Fruit fly (Drosophila melanogaster) whole organism, wandering third instar larva: Measurements from ENCODE around the gene Ref1.

Experiments
- Abd-B ChIP-seq: fragments of >200 bp; optimal IDR thresholded peaks from 2 replicates; lab custom pipeline; 2017; ENCODE audit warnings: missing biosample characterization, missing genetic modification characterization
- CG32264 ChIP-seq: fragments of 200-800 bp; sonication (Bioruptor generic); optimal IDR thresholded peaks from 2 replicates; lab custom pipeline; 2016; ENCODE audit warnings: missing biosample characterization, missing genetic modification characterization
- CG9705 ChIP-seq: fragments of 200-800 bp; sonication (Bioruptor generic); optimal IDR thresholded peaks from 2 replicates; lab custom pipeline; 2018; ENCODE audit warnings: missing biosample characterization, mild to moderate bottlenecking, missing genetic modification characterization
- CrebA ChIP-seq: fragments of 200-800 bp; sonication (Bioruptor generic); optimal IDR thresholded peaks from 2 replicates; lab custom pipeline; 2016; ENCODE audit warnings: missing biosample characterization, mild to moderate bottlenecking, missing genetic modification characterization, borderline replicate concordance
- Dfd ChIP-seq: fragments of >200 bp; optimal IDR thresholded peaks from 2 replicates; lab custom pipeline; 2017; ENCODE audit warnings: missing biosample characterization, missing genetic modification characterization
- Dif ChIP-seq: fragments of 200-275, 200-300 bp; sonication (Bioruptor generic); optimal IDR thresholded peaks from 2 replicates; lab custom pipeline; 2018; ENCODE audit warnings: missing biosample characterization, missing genetic modification characterization; ENCODE audit not compliant: partially characterized antibody
- GATAd ChIP-seq: sonication (Bioruptor generic); optimal IDR thresholded peaks from 2 replicates; lab custom pipeline; 2016; ENCODE audit warnings: missing biosample characterization, missing genetic modification characterization
- HLH106 ChIP-seq: fragments of 200-800 bp; optimal IDR thresholded peaks from 3 replicates; lab custom pipeline; 2019; ENCODE audit warnings: missing biosample characterization, mild to moderate bottlenecking, missing genetic modification characterization, moderate library complexity
- Hnf4 ChIP-seq: fragments of 200-800 bp; sonication (Bioruptor generic); optimal IDR thresholded peaks from 2 replicates; lab custom pipeline; 2016; ENCODE audit warnings: missing biosample characterization, mild to moderate bottlenecking, missing genetic modification characterization
- Hr78 ChIP-seq: fragments of >200 bp; optimal IDR thresholded peaks from 2 replicates; lab custom pipeline; 2017; ENCODE audit warnings: missing biosample characterization, missing genetic modification characterization
- Hr83 ChIP-seq: fragments of 200-300 bp; sonication (Bioruptor generic); optimal IDR thresholded peaks from 2 replicates; lab custom pipeline; 2016; ENCODE audit warnings: missing biosample characterization, mild to moderate bottlenecking, missing genetic modification characterization, moderate library complexity; ENCODE audit not compliant: poor library complexity, severe bottlenecking
- Jra ChIP-seq: sonication (Bioruptor generic); optimal IDR thresholded peaks from 2 replicates; lab custom pipeline; 2016; ENCODE audit warnings: missing biosample characterization, missing genetic modification characterization
- Mio ChIP-seq: sonication (Bioruptor generic); optimal IDR thresholded peaks from 2 replicates; lab custom pipeline; 2016; ENCODE audit warnings: missing biosample characterization, missing genetic modification characterization
- Myc ChIP-seq: fragments of >200 bp; optimal IDR thresholded peaks from 2 replicates; lab custom pipeline; 2017
- N ChIP-seq: fragments of >200 bp; optimal IDR thresholded peaks from 2 replicates; lab custom pipeline; 2018; ENCODE audit warnings: missing biosample characterization, missing external identifiers, missing genetic modification characterization
- OdsH ChIP-seq: fragments of 200-800 bp; sonication (Bioruptor generic); optimal IDR thresholded peaks from 2 replicates; lab custom pipeline; 2016; ENCODE audit warnings: missing biosample characterization, mild to moderate bottlenecking, missing genetic modification characterization
- Rel ChIP-seq, 2 experiments: fragments of 200-800 bp; sonication (Bioruptor generic) in 1 of 2; optimal IDR thresholded peaks; 2 replicates in 1 of 2; 3 replicates in 1 of 2; lab custom pipeline; 2016 to 2019; ENCODE audit warnings: mild to moderate bottlenecking in 2 of 2, missing biosample characterization in 2 of 2, missing genetic modification characterization in 2 of 2, moderate library complexity in 1 of 2
- Sp1 ChIP-seq: fragments of 200-800 bp; sonication (Bioruptor generic); optimal IDR thresholded peaks from 3 replicates; lab custom pipeline; 2019; ENCODE audit warnings: missing biosample characterization, mild to moderate bottlenecking, missing genetic modification characterization, moderate library complexity
- Vsx2 ChIP-seq: fragments of 200-300, 225-300 bp; sonication (Bioruptor generic); optimal IDR thresholded peaks from 2 replicates; lab custom pipeline; 2018; ENCODE audit warnings: missing biosample characterization, missing genetic modification characterization; ENCODE audit not compliant: partially characterized antibody
- br ChIP-seq: fragments of 200-800 bp; sonication (Bioruptor generic); optimal IDR thresholded peaks from 2 replicates; lab custom pipeline; 2016; ENCODE audit warnings: missing biosample characterization, missing genetic modification characterization
- brk ChIP-seq: fragments of 200-800 bp; sonication (Bioruptor generic); optimal IDR thresholded peaks from 2 replicates; lab custom pipeline; 2016; ENCODE audit warnings: missing biosample characterization, mild to moderate bottlenecking, missing genetic modification characterization
- dl ChIP-seq, 2 experiments: fragments of 175-275, 200-275 bp in 1 of 2; fragments of 200-275 bp in 1 of 2; sonication (Bioruptor generic); optimal IDR thresholded peaks; lab custom pipeline; 2018; ENCODE audit warnings: mild to moderate bottlenecking in 2 of 2, missing biosample characterization in 2 of 2, missing genetic modification characterization in 2 of 2, moderate library complexity in 2 of 2; ENCODE audit not compliant: partially characterized antibody in 2 of 2, insufficient read depth in 1 of 2
- dmrt93B ChIP-seq: fragments of 200-800 bp; sonication (Bioruptor generic); optimal IDR thresholded peaks from 2 replicates; lab custom pipeline; 2018; ENCODE audit warnings: missing biosample characterization, mild to moderate bottlenecking, missing genetic modification characterization
- dsf ChIP-seq: sonication (Bioruptor generic); optimal IDR thresholded peaks from 2 replicates; lab custom pipeline; 2016; ENCODE audit warnings: missing biosample characterization, missing genetic modification characterization, borderline replicate concordance
- ey ChIP-seq: fragments of 200-800 bp; sonication (Bioruptor generic); optimal IDR thresholded peaks from 2 replicates; lab custom pipeline; 2016; ENCODE audit warnings: missing biosample characterization, missing genetic modification characterization
- foxo ChIP-seq, 2 experiments: fragments of 200-800 bp; sonication (Bioruptor generic); optimal IDR thresholded peaks; 2 replicates in 1 of 2; 3 replicates in 1 of 2; lab custom pipeline; 2016 to 2017; ENCODE audit warnings: missing biosample characterization in 2 of 2, missing genetic modification characterization in 2 of 2
- fru ChIP-seq: fragments of 200-800 bp; sonication (Bioruptor generic); optimal IDR thresholded peaks from 3 replicates; lab custom pipeline; 2016; ENCODE audit warnings: missing biosample characterization, mild to moderate bottlenecking, missing genetic modification characterization
- h ChIP-seq: fragments of 200-800 bp; sonication (Bioruptor generic); optimal IDR thresholded peaks from 3 replicates; lab custom pipeline; 2016; ENCODE audit warnings: missing biosample characterization, mild to moderate bottlenecking, missing genetic modification characterization
- jim ChIP-seq: fragments of 175-275, 200-325 bp; sonication (Bioruptor generic); optimal IDR thresholded peaks from 2 replicates; lab custom pipeline; 2016; ENCODE audit warnings: missing biosample characterization, mild to moderate bottlenecking, missing genetic modification characterization
- lola ChIP-seq: fragments of >200 bp; optimal IDR thresholded peaks from 2 replicates; lab custom pipeline; 2017; ENCODE audit warnings: missing biosample characterization, missing genetic modification characterization
- pan ChIP-seq: fragments of >200 bp; optimal IDR thresholded peaks from 2 replicates; lab custom pipeline; 2017
- psq ChIP-seq: fragments of 200-800 bp; sonication (Bioruptor generic); optimal IDR thresholded peaks from 3 replicates; lab custom pipeline; 2017; ENCODE audit warnings: missing biosample characterization, mild to moderate bottlenecking, missing genetic modification characterization, moderate library complexity
- rgr ChIP-seq: fragments of 200-800 bp; sonication (Bioruptor generic); optimal IDR thresholded peaks from 3 replicates; lab custom pipeline; 2016; ENCODE audit warnings: missing biosample characterization, mild to moderate bottlenecking, missing genetic modification characterization
- sage ChIP-seq: fragments of 200-800 bp; sonication (Bioruptor generic); optimal IDR thresholded peaks from 2 replicates; lab custom pipeline; 2016; ENCODE audit warnings: missing biosample characterization, mild to moderate bottlenecking, missing genetic modification characterization
- sv ChIP-seq: fragments of 200-800 bp; sonication (Bioruptor generic); optimal IDR thresholded peaks from 3 replicates; lab custom pipeline; 2016; ENCODE audit warnings: missing biosample characterization, missing genetic modification characterization
- tai ChIP-seq: sonication (Bioruptor generic); optimal IDR thresholded peaks from 2 replicates; lab custom pipeline; 2016; ENCODE audit warnings: missing biosample characterization, missing genetic modification characterization
- usp ChIP-seq: fragments of >200 bp; optimal IDR thresholded peaks from 2 replicates; lab custom pipeline; 2017; ENCODE audit warnings: missing biosample characterization, missing genetic modification characterization
- woc ChIP-seq: sonication (Bioruptor generic); optimal IDR thresholded peaks from 2 replicates; lab custom pipeline; 2016; ENCODE audit warnings: missing biosample characterization, mild to moderate bottlenecking, missing genetic modification characterization

Ref1 gene

dm6 chr3R:7090337-7090830, 10.2 kb upstream of the Ref1 start:
- peak; percentile 29 for TF ChIP-seq woc
- TF ChIP-seq Rel (GFP tag; optimal IDR thresholded peaks at IDR 0.05; lab: Kevin White, UChicago), result no peak
- peak; percentile 57 for TF ChIP-seq Rel (tag; optimal IDR thresholded peaks at IDR 0.05; lab: Kevin White, UChicago)
- TF ChIP-seq dl (GFP tag; optimal IDR thresholded peaks at IDR 0.05; lab: Kevin White, UChicago; ENCODE audit: insufficient read depth in 1 of 2, partially characterized antibody in 2 of 2), result no peak
- no peak for TF ChIP-seq Jra (GFP tag; lab: Kevin White, UChicago)
- no peak for TF ChIP-seq psq (GFP tag; lab: Kevin White, UChicago)
- TF ChIP-seq Dfd (GFP tag; lab: Kevin White, UChicago), result no peak
- TF ChIP-seq brk, result peak; percentile 6
- TF ChIP-seq Sp1 (GFP tag; lab: Kevin White, UChicago), result no peak
- TF ChIP-seq pan (lab: Kevin White, UChicago), result peak; percentile 40
- TF ChIP-seq h (GFP tag; lab: Kevin White, UChicago), result peak; percentile 75
- TF ChIP-seq dsf (GFP tag; lab: Kevin White, UChicago), result no peak
- TF ChIP-seq Myc (lab: Kevin White, UChicago), result no peak
- TF ChIP-seq dmrt93B (GFP tag; lab: Kevin White, UChicago), result no peak
- no peak for TF ChIP-seq Dif (GFP tag; lab: Kevin White, UChicago)
- peak; percentile 53 for TF ChIP-seq Hr83 (GFP tag; lab: Kevin White, UChicago)
- peak; percentile 36 for TF ChIP-seq ey (GFP tag; lab: Kevin White, UChicago)
- no peak for TF ChIP-seq GATAd (GFP tag; lab: Kevin White, UChicago)
- TF ChIP-seq CG32264, result no peak
- no peak for TF ChIP-seq tai (GFP tag; lab: Kevin White, UChicago)
- no peak for TF ChIP-seq Hr78
- TF ChIP-seq OdsH, result no peak
- peak; percentile 40 for TF ChIP-seq fru (GFP tag; lab: Kevin White, UChicago)
- TF ChIP-seq Abd-B, result no peak
- TF ChIP-seq usp (GFP tag; lab: Kevin White, UChicago), result no peak
- TF ChIP-seq Hnf4, result no peak
- no peak for TF ChIP-seq sv (GFP tag; lab: Kevin White, UChicago)
- no peak for TF ChIP-seq lola (GFP tag; lab: Kevin White, UChicago)
- no peak for TF ChIP-seq N (GFP tag; lab: Kevin White, UChicago)
- TF ChIP-seq Vsx2 (GFP tag; lab: Kevin White, UChicago), result no peak
- no peak for TF ChIP-seq br (GFP tag; lab: Kevin White, UChicago)
- peak; percentile 33 for TF ChIP-seq rgr (GFP tag; lab: Kevin White, UChicago)
- no peak for TF ChIP-seq jim
- TF ChIP-seq foxo (GFP tag; optimal IDR thresholded peaks at IDR 0.05; lab: Kevin White, UChicago), result peak in 1 of 2 experiments; percentile 20
- no peak for TF ChIP-seq CG9705
- no peak for TF ChIP-seq Mio (GFP tag; lab: Kevin White, UChicago)
- no peak for TF ChIP-seq CrebA (GFP tag; lab: Kevin White, UChicago)
- TF ChIP-seq HLH106 (tag; lab: Kevin White, UChicago), result no peak
- no peak for TF ChIP-seq sage (GFP tag; lab: Kevin White, UChicago)

dm6 chr3R:7089522-7090336, 9.5 kb upstream of the Ref1 start:
- TF ChIP-seq HLH106 (tag; lab: Kevin White, UChicago), result peak; percentile 10
- TF ChIP-seq Mio (GFP tag; lab: Kevin White, UChicago), result no peak
- no peak for TF ChIP-seq Rel (GFP tag; optimal IDR thresholded peaks at IDR 0.05; lab: Kevin White, UChicago)
- TF ChIP-seq Rel (tag; optimal IDR thresholded peaks at IDR 0.05; lab: Kevin White, UChicago), result peak; percentile 17
